Fruit fly (Drosophila melanogaster): Measurements from ENCODE around the gene Papst2.

Gene Papst2

DNA sequence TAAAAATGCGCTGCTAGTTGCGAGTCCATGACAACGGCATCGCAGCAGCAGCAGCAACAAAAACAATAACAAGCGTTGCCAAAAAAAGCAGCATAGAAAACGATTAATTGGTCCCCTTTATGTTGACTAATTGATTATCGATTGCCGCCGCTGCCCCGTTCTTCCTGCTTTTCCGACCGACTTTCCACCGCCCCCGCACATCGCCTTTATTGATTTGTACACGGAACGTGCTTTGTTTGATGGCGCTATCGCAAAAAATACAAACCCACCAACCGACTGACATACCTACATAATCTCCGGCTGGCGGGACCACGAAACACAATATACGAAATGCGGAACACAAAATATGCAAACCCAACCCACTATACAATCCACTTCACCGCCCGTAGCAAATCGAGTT lies 8.9 kb downstream of the Papst2 start:
- no peak for TF ChIP-seq usp (GFP tag; optimal IDR thresholded peaks at IDR 0.05)
- no peak for TF ChIP-seq pan (optimal IDR thresholded peaks at IDR 0.05)
- TF ChIP-seq CG8478 (optimal IDR thresholded peaks at IDR 0.05) = no peak
- TF ChIP-seq Dll (optimal IDR thresholded peaks at IDR 0.05) = no peak
- TF ChIP-seq EcR (GFP tag; optimal IDR thresholded peaks at IDR 0.05) = no peak
- no peak for TF ChIP-seq psq (optimal IDR thresholded peaks at IDR 0.05)

dm6 chr3L:17052388-17052905 lies 9.8 kb downstream of the Papst2 start:
- TF ChIP-seq CG8478 (optimal IDR thresholded peaks at IDR 0.05) = no peak
- TF ChIP-seq EcR (GFP tag; optimal IDR thresholded peaks at IDR 0.05) = no peak
- no peak for TF ChIP-seq pan (optimal IDR thresholded peaks at IDR 0.05)
- TF ChIP-seq psq (optimal IDR thresholded peaks at IDR 0.05) = no peak
- no peak for TF ChIP-seq Dll (optimal IDR thresholded peaks at IDR 0.05)
- TF ChIP-seq usp (GFP tag; optimal IDR thresholded peaks at IDR 0.05) = no peak

- no peak for TF ChIP-seq EcR (GFP tag; optimal IDR thresholded peaks at IDR 0.05)
- TF ChIP-seq pan (optimal IDR thresholded peaks at IDR 0.05) = no peak
- no peak for TF ChIP-seq usp (GFP tag; optimal IDR thresholded peaks at IDR 0.05)
- no peak for TF ChIP-seq psq (optimal IDR thresholded peaks at IDR 0.05)
- TF ChIP-seq CG8478 (optimal IDR thresholded peaks at IDR 0.05) = no peak
- TF ChIP-seq Dll (optimal IDR thresholded peaks at IDR 0.05) = no peak
These were observed 11.3 kb downstream of the Papst2 start for dm6 chr3L:17053932-17054331.

DNA sequence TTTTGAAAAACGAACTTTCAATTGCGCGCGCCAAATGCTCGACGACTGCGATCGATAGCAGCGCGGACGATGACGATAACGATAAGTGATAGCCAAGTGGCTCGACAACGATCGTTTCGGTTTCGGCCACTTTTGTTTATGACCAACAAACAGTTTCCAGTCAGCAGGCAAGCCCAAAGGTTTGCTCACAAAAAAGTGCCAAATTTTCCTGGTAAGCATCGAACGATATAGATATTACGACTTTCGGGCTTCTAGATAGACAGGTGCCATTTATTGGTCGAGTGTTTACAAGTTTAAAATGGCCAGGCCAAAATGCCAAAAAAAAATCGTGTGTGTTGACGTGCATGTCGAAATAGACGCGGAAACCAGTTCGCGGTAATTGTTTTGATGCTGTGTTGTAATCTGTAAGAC lies 12.9 kb downstream of the Papst2 start, which contains the start of gene CG7724:
Gene CG7724 (plus strand): TSS at position 147 of the 411 bp plus-strand sequence.
- no peak for TF ChIP-seq EcR (GFP tag; optimal IDR thresholded peaks at IDR 0.05)
- TF ChIP-seq usp (GFP tag; optimal IDR thresholded peaks at IDR 0.05) = no peak

DNA sequence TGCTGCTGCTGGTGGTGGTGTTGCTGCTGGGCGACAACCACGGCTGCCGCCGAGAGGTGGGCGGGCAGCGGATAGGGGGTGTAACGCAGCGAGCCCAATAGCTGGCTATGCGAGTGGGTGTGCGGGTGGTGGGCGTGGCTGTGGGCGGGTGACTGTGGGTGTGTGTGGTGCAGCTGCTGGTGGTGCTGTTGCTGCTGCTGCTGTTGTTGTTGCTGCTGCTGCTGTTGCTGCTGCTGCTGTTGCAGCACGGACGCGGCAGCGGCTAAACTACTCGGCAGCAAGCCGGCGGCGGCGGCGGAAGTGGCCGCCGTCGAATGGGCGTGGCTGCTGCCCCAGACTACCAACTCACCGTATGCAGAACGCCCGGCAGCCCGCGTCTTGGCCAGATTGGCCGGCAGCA lies 34.7 kb downstream of the Papst2 start:
- no peak for TF ChIP-seq pan (optimal IDR thresholded peaks at IDR 0.05)
- no peak for TF ChIP-seq Dll (optimal IDR thresholded peaks at IDR 0.05)
- TF ChIP-seq usp (GFP tag; optimal IDR thresholded peaks at IDR 0.05) = no peak
- TF ChIP-seq EcR (GFP tag; optimal IDR thresholded peaks at IDR 0.05) = no peak
- no peak for TF ChIP-seq psq (optimal IDR thresholded peaks at IDR 0.05)
- no peak for TF ChIP-seq CG8478 (optimal IDR thresholded peaks at IDR 0.05)
